Fruit fly (Drosophila melanogaster) whole organism, prepupa: ENCODE results near the gene bsf.

Experiments
- CG11902 ChIP-seq: fragments of 200-800 bp; sonication (Bioruptor generic); optimal IDR thresholded peaks from 3 replicates; lab custom pipeline; 2016; ENCODE audit warnings: missing biosample characterization, missing genetic modification characterization
- CG15336 ChIP-seq: fragments of 200-800 bp; sonication (Bioruptor generic); IDR thresholded peaks from 2 replicates; pipeline ENCODE4 v1.3.6; 2022; ENCODE audit warnings: missing biosample characterization, missing genetic modification characterization
- CG6854 ChIP-seq: fragments of 200-800 bp; sonication (Bioruptor generic); optimal IDR thresholded peaks from 2 replicates; lab custom pipeline; 2017; ENCODE audit warnings: missing biosample characterization, mild to moderate bottlenecking, missing genetic modification characterization
- CG7368 ChIP-seq: fragments of 200-800 bp; sonication (Bioruptor generic); optimal IDR thresholded peaks from 3 replicates; lab custom pipeline; 2016; ENCODE audit warnings: missing biosample characterization, missing genetic modification characterization
- Ets96B ChIP-seq: fragments of 200-800 bp; optimal IDR thresholded peaks from 2 replicates; lab custom pipeline; 2019; ENCODE audit warnings: missing biosample characterization, mild to moderate bottlenecking, missing genetic modification characterization, moderate library complexity
- Hr38 ChIP-seq: sonication (Bioruptor generic); optimal IDR thresholded peaks from 2 replicates; lab custom pipeline; 2016; ENCODE audit warnings: missing biosample characterization, missing genetic modification characterization
- OdsH ChIP-seq: fragments of 200-800 bp; sonication (Bioruptor generic); optimal IDR thresholded peaks from 3 replicates; lab custom pipeline; 2016; ENCODE audit warnings: missing biosample characterization, missing genetic modification characterization
- achi ChIP-seq: fragments of 200-800 bp; sonication (Bioruptor generic); optimal IDR thresholded peaks from 3 replicates; lab custom pipeline; 2016; ENCODE audit warnings: missing biosample characterization, missing genetic modification characterization

DNA sequence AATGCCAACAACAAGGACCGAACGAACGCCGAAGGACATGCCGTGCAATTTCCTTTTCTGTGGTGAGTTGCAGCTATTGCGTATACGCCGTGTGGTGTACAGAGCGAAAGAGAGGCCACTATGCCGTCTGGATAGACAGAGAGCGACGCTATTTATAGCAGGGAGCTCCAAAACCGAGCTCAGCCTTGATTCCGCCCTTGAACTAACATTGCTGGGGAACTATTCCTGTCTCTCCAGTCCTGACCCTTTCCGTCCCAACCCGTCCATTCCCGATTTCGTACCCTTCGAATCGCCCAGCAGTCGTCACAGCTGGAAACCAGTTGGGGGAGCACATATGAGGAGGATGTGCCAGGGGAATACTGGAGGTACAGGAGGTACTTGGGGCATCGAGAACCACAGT lies 4.1 kb upstream of the bsf start:
- TF ChIP-seq Ets96B: no peak
- TF ChIP-seq OdsH (GFP tag; lab: Kevin White, UChicago): no peak
- TF ChIP-seq Hr38 (GFP tag; lab: Kevin White, UChicago): no peak
- no peak for TF ChIP-seq achi (GFP tag; lab: Kevin White, UChicago)
- no peak for TF ChIP-seq CG15336 (GFP tag; lab: Robert Waterston, UW)
- no peak for TF ChIP-seq CG7368 (GFP tag; lab: Kevin White, UChicago)
- no peak for TF ChIP-seq CG6854
- no peak for TF ChIP-seq CG11902
